Fruit fly (Drosophila melanogaster): ENCODE measurements around the gene euc.

DNA sequence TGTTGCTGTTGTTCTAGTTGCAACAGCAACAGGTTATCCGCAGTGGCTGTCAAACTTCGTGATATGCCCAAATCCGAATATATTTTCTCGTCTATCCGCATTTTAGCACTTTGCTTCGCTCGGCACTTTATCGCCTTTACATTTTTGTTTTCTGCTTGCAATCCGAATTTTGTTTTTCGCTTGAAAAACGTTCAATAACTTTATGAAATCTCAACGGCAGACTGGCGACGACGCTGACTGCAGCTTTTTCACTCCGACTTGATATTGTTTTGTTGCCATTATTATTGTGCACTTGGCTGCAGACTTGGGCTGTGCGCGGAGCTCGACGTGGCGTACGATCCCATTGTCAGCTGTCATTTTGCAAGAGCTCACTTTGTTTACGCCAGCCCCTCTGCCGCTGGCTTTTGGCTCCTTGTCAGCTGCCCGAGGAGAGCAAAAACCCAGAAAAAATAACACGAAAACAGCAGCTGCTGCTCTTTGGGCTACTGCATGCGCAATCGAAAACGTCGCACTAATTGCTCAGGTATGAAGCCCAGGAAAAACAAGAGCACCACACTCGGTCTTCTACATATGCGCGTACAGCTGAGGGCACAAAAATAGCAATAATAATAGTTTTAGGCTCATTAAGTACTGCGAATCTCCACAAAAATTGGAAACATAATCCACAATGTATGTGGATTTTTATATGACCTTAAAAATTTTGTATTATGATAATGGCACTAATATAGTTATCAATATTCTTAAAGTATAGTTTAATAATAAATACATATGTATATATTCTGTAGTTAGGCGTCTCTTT lies 7.7 kb upstream of the euc start:
- TF ChIP-seq Dll (optimal IDR thresholded peaks at IDR 0.05): no peak
- no peak for TF ChIP-seq usp (GFP tag; optimal IDR thresholded peaks at IDR 0.05)
- TF ChIP-seq pan (optimal IDR thresholded peaks at IDR 0.05): no peak
- no peak for TF ChIP-seq CG8478 (optimal IDR thresholded peaks at IDR 0.05)
- TF ChIP-seq EcR (GFP tag; optimal IDR thresholded peaks at IDR 0.05): no peak
- TF ChIP-seq psq (optimal IDR thresholded peaks at IDR 0.05): no peak
